Fruit fly (Drosophila melanogaster): ENCODE measurements around the gene RagA-B.
A peak's percentile ranks its signal among the peaks of the same experiment; 100 is the strongest.

RagA-B gene

dm6 chr3R:9030006-9030749 is 46.1 kb upstream of the RagA-B start (continued):
- no peak for TF ChIP-seq CG7357 (GFP tag; IDR thresholded peaks at IDR 0.05)
- peak; percentile 59 for TF ChIP-seq cad (GFP tag; optimal IDR thresholded peaks at IDR 0.05)
- TF ChIP-seq CG6765 (GFP tag; optimal IDR thresholded peaks at IDR 0.05): no peak
- TF ChIP-seq D19B (GFP tag; optimal IDR thresholded peaks at IDR 0.05): no peak
- TF ChIP-seq Fer3 (tag; optimal IDR thresholded peaks at IDR 0.05): no peak
- TF ChIP-seq CG10321 (GFP tag; IDR thresholded peaks at IDR 0.05): no peak
- no peak for TF ChIP-seq CG7987 (GFP tag; optimal IDR thresholded peaks at IDR 0.05)
- no peak for TF ChIP-seq jing (GFP tag; optimal IDR thresholded peaks at IDR 0.05)
- TF ChIP-seq CG14860 (GFP tag; IDR thresholded peaks at IDR 0.05; ENCODE audit: partially characterized antibody): no peak
- no peak for TF ChIP-seq Camta (GFP tag; optimal IDR thresholded peaks at IDR 0.05)
- no peak for TF ChIP-seq CG4707 (GFP tag; optimal IDR thresholded peaks at IDR 0.05)
- TF ChIP-seq CG17829 (tag; optimal IDR thresholded peaks at IDR 0.05): no peak
- no peak for TF ChIP-seq Poxn (GFP tag; IDR thresholded peaks at IDR 0.05)
- no peak for TF ChIP-seq Lpt (GFP tag; optimal IDR thresholded peaks at IDR 0.05)
- no peak for TF ChIP-seq stc (GFP tag; IDR thresholded peaks at IDR 0.05)
- TF ChIP-seq Hmx (GFP tag; optimal IDR thresholded peaks at IDR 0.05): no peak
- no peak for TF ChIP-seq CG4617 (GFP tag; optimal IDR thresholded peaks at IDR 0.05; ENCODE audit: borderline replicate concordance)
- no peak for TF ChIP-seq lmd (GFP tag; IDR thresholded peaks at IDR 0.05)
- no peak for TF ChIP-seq hth (optimal IDR thresholded peaks at IDR 0.05)
- no peak for TF ChIP-seq CG6254 (GFP tag; optimal IDR thresholded peaks at IDR 0.05)
- no peak for TF ChIP-seq D (optimal IDR thresholded peaks at IDR 0.05)
- no peak for TF ChIP-seq D (GFP tag; optimal IDR thresholded peaks at IDR 0.05)
- TF ChIP-seq CG11696 (GFP tag; IDR thresholded peaks at IDR 0.05): no peak
- no peak for TF ChIP-seq vnd (GFP tag; IDR thresholded peaks at IDR 0.05; ENCODE audit: partially characterized antibody)
- no peak for TF ChIP-seq Oaz (GFP tag; IDR thresholded peaks at IDR 0.05)
- no peak for TF ChIP-seq Max (GFP tag; optimal IDR thresholded peaks at IDR 0.05)
- no peak for TF ChIP-seq Doc3 (GFP tag; IDR thresholded peaks at IDR 0.05; ENCODE audit: partially characterized antibody)
- no peak for TF ChIP-seq ash1 (GFP tag; optimal IDR thresholded peaks at IDR 0.05)
- TF ChIP-seq CG4820 (GFP tag; optimal IDR thresholded peaks at IDR 0.05): no peak
- no peak for TF ChIP-seq Mrtf (GFP tag; IDR thresholded peaks at IDR 0.05)
- no peak for TF ChIP-seq CG32532 (GFP tag; IDR thresholded peaks at IDR 0.05)
- TF ChIP-seq trh (GFP tag; optimal IDR thresholded peaks at IDR 0.05): no peak
- no peak for TF ChIP-seq Gsc (GFP tag; IDR thresholded peaks at IDR 0.05)
- no peak for TF ChIP-seq Sox102F (GFP tag; optimal IDR thresholded peaks at IDR 0.05)
- no peak for TF ChIP-seq phol (tag; optimal IDR thresholded peaks at IDR 0.05)
- TF ChIP-seq nom (GFP tag; optimal IDR thresholded peaks at IDR 0.05): no peak
- TF ChIP-seq pfk (GFP tag; optimal IDR thresholded peaks at IDR 0.05): no peak
- no peak for TF ChIP-seq Adf1 (GFP tag; IDR thresholded peaks at IDR 0.05)
- TF ChIP-seq dysf (GFP tag; IDR thresholded peaks at IDR 0.05): no peak
- no peak for TF ChIP-seq inv (GFP tag; IDR thresholded peaks at IDR 0.05; ENCODE audit: partially characterized antibody)
- TF ChIP-seq CG2202 (tag; optimal IDR thresholded peaks at IDR 0.05): no peak
- no peak for TF ChIP-seq CG8944 (GFP tag; optimal IDR thresholded peaks at IDR 0.05)
- TF ChIP-seq exex (tag; optimal IDR thresholded peaks at IDR 0.05): no peak
- no peak for TF ChIP-seq bcd (GFP tag; optimal IDR thresholded peaks at IDR 0.05)
- TF ChIP-seq lbe (GFP tag; optimal IDR thresholded peaks at IDR 0.05): no peak
- TF ChIP-seq Dip2 (GFP tag; IDR thresholded peaks at IDR 0.05): no peak
- TF ChIP-seq Dll (GFP tag; IDR thresholded peaks at IDR 0.05; ENCODE audit: partially characterized antibody): 0 out of 4 replicates have a peak, but pooled peaks have one; percentile 12
- TF ChIP-seq CG9797 (GFP tag; optimal IDR thresholded peaks at IDR 0.05): no peak
- no peak for TF ChIP-seq maf-S (GFP tag; optimal IDR thresholded peaks at IDR 0.05)
- TF ChIP-seq CG2199 (GFP tag; IDR thresholded peaks at IDR 0.05): peak; percentile 64; the same call in 1 of the 3 replicates
- TF ChIP-seq zen (tag; optimal IDR thresholded peaks at IDR 0.05): peak; percentile 74
